Worm (Caenorhabditis elegans) whole organism, L4/young adult: ENCODE data around the gene mac-1.

ENCODE experiments used
- W03F9.2 ChIP-seq: fragments of 150-350 bp; optimal IDR thresholded peaks from 2 replicates; lab custom pipeline; 2014; ENCODE audit warnings: missing biosample characterization, missing genetic modification characterization
- dao-5 ChIP-seq: sonication (generic microtip); optimal IDR thresholded peaks from 2 replicates; lab custom pipeline; 2016; ENCODE audit warnings: missing genotype, missing genetic modification characterization, moderate library complexity, missing compliant biosample characterization
- him-1 ChIP-seq: sonication (generic microtip); optimal IDR thresholded peaks from 2 replicates; lab custom pipeline; 2016; ENCODE audit warnings: missing genotype, missing genetic modification reagents, missing genetic modification characterization, missing compliant biosample characterization

DNA sequence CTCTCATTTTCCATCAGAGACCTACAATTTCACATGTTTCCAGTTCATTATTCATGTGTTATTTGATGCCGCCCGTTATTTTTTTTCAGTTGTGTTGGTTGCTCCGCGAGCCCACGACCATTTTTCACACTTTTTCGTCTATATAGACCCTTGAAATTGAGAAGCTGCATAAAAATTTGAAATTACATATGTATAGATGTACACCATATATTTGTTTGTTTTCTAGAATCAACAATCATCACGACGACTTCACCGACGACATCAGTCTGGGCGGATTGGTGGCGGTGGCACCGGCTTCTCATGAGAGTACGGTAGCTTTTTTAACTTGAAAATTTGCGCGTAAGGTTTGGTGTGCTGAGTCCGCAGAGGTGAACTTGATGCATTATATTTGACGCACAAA, 49.9 kb downstream of the mac-1 start, which contains the start of gene Y48C3A.5:
- TF ChIP-seq W03F9.2 (tag; lab: Kevin White, UChicago) (no peak), dao-5 (tag; lab: Kevin White, UChicago) (no peak), him-1 (tag; lab: Kevin White, UChicago) (no peak)
